Worm (Caenorhabditis elegans): ENCODE measurements around the gene C09E10.3.

C09E10.3 gene

DNA sequence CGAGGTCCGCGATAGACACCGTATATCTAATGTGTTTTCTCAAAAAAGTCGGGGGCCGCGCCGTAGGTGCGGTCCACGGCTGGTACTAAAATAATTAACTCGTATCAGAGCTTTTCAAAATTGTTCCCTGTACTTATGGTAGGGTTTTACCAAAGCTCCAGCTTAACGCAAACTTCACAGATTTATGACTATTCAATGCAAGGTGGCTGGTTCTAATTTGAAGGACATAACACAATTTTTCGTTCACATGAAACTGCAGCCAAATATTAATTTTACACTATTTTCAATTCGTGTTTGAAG is 16.0 kb downstream of the C09E10.3 start:
- no peak for TF ChIP-seq lin-15B (tag; optimal IDR thresholded peaks at IDR 0.05)
- no peak for TF ChIP-seq nhr-67 (tag; optimal IDR thresholded peaks at IDR 0.05)
- TF ChIP-seq ceh-28 (tag; optimal IDR thresholded peaks at IDR 0.05), result no peak
- TF ChIP-seq jun-1 (tag; optimal IDR thresholded peaks at IDR 0.05), result no peak
- TF ChIP-seq nhr-43 (tag; optimal IDR thresholded peaks at IDR 0.05; ENCODE audit: poor library complexity, severe bottlenecking), result no peak
- TF ChIP-seq fkh-2 (tag; optimal IDR thresholded peaks at IDR 0.05), result no peak
- TF ChIP-seq lsy-12 (tag; optimal IDR thresholded peaks at IDR 0.05), result no peak
- TF ChIP-seq nhr-77 (tag; optimal IDR thresholded peaks at IDR 0.05), result no peak
- TF ChIP-seq sea-2 (GFP tag; optimal IDR thresholded peaks at IDR 0.05), result no peak
- TF ChIP-seq snpc-4 (tag; optimal IDR thresholded peaks at IDR 0.05), result no peak
- TF ChIP-seq zag-1 (tag; optimal IDR thresholded peaks at IDR 0.05), result no peak
- no peak for TF ChIP-seq pha-4 (tag; optimal IDR thresholded peaks at IDR 0.05)
- TF ChIP-seq nhr-237 (tag; optimal IDR thresholded peaks at IDR 0.05), result no peak
- TF ChIP-seq aly-2 (tag; optimal IDR thresholded peaks at IDR 0.05), result no peak
- no peak for TF ChIP-seq unc-62 (GFP tag; optimal IDR thresholded peaks at IDR 0.05)
- no peak for TF ChIP-seq unc-39 (tag; optimal IDR thresholded peaks at IDR 0.05)
- no peak for TF ChIP-seq ceh-9 (tag; optimal IDR thresholded peaks at IDR 0.05)
- no peak for TF ChIP-seq elt-1 (tag; optimal IDR thresholded peaks at IDR 0.05)
- TF ChIP-seq nfya-1 (tag; optimal IDR thresholded peaks at IDR 0.05; ENCODE audit: insufficient read depth), result no peak

DNA sequence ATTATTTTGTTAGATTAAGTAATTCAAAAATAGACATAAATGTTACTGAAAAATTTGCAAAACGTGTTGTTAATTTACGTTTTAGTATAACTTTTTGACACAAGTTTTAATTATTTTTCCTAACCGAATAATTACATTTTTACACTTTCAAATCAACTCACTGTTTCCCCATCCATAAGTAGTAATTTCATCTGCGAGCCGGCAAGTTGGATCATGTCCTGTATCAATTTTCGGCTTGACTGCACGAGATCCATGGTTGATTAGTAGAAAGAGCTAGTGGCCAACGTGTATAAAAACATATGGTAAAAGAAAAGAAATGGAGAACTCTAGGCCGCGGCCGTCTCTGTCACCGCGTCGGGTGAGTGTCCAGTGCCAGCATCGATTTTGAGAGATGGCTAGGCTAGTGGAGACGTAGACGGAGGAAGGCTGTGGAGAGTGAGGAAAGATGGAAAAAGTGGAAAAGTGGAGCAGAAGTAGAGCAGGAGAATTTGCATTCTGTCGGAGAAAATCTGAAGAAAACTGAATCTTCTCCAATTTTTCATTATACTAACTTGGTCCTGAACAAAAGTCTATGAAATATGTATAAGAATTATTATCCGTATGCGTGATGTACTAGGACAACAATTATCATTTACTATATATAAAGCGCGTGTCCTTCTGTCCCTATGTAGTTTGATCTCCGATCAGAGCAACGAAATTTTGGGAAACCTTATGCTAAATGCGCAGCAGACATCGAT is 16.5 kb downstream of the C09E10.3 start, which contains the start of gene vps-45:
vps-45 (minus strand) TSS at position 350 of the 737 bp plus-strand sequence.
- TF ChIP-seq lin-39 (tag; optimal IDR thresholded peaks at IDR 0.05) (peak; percentile 23), snpc-4 (tag; optimal IDR thresholded peaks at IDR 0.05) (peak; percentile 61), fkh-2 (tag; optimal IDR thresholded peaks at IDR 0.05) (no peak), aly-2 (tag; optimal IDR thresholded peaks at IDR 0.05) (no peak), nhr-67 (tag; optimal IDR thresholded peaks at IDR 0.05) (no peak), lin-15B (tag; optimal IDR thresholded peaks at IDR 0.05) (peak; percentile 32), nhr-11 (tag; optimal IDR thresholded peaks at IDR 0.05) (no peak), unc-39 (tag; optimal IDR thresholded peaks at IDR 0.05) (no peak), ZK546.5 (tag; optimal IDR thresholded peaks at IDR 0.05) (no peak), skn-1 (tag; optimal IDR thresholded peaks at IDR 0.05) (peak; percentile 43), daf-12 (tag; optimal IDR thresholded peaks at IDR 0.05) (no peak), nhr-12 (tag; optimal IDR thresholded peaks at IDR 0.05) (no peak), egl-5 (tag; optimal IDR thresholded peaks at IDR 0.05) (no peak), ceh-9 (tag; optimal IDR thresholded peaks at IDR 0.05) (no peak), nhr-28 (tag; optimal IDR thresholded peaks at IDR 0.05) (no peak), unc-62 (GFP tag; optimal IDR thresholded peaks at IDR 0.05) (no peak), ama-1 (optimal IDR thresholded peaks at IDR 0.05) (no peak), ceh-82 (tag; optimal IDR thresholded peaks at IDR 0.05) (no peak), fos-1 (tag; optimal IDR thresholded peaks at IDR 0.05) (no peak), nfya-1 (tag; optimal IDR thresholded peaks at IDR 0.05; ENCODE audit: insufficient read depth) (peak; percentile 78), sea-2 (GFP tag; optimal IDR thresholded peaks at IDR 0.05) (no peak), pha-4 (tag; optimal IDR thresholded peaks at IDR 0.05) (peak; percentile 53), mdl-1 (tag; optimal IDR thresholded peaks at IDR 0.05) (no peak), nhr-23 (tag; optimal IDR thresholded peaks at IDR 0.05) (peak; percentile 9), mml-1 (tag; optimal IDR thresholded peaks at IDR 0.05) (no peak), pqm-1 (tag; optimal IDR thresholded peaks at IDR 0.05) (peak; percentile 7), hmg-11 (tag; optimal IDR thresholded peaks at IDR 0.05) (peak; percentile 81), elt-1 (tag; optimal IDR thresholded peaks at IDR 0.05) (no peak), nhr-237 (tag; optimal IDR thresholded peaks at IDR 0.05) (no peak), elt-2 (tag; optimal IDR thresholded peaks at IDR 0.05) (peak; percentile 34), tbx-2 (tag; optimal IDR thresholded peaks at IDR 0.05) (no peak), lsy-12 (tag; optimal IDR thresholded peaks at IDR 0.05) (no peak), nhr-43 (tag; optimal IDR thresholded peaks at IDR 0.05; ENCODE audit: poor library complexity, severe bottlenecking) (no peak), ceh-28 (tag; optimal IDR thresholded peaks at IDR 0.05) (peak; percentile 39), eor-1 (tag; optimal IDR thresholded peaks at IDR 0.05) (no peak)

DNA sequence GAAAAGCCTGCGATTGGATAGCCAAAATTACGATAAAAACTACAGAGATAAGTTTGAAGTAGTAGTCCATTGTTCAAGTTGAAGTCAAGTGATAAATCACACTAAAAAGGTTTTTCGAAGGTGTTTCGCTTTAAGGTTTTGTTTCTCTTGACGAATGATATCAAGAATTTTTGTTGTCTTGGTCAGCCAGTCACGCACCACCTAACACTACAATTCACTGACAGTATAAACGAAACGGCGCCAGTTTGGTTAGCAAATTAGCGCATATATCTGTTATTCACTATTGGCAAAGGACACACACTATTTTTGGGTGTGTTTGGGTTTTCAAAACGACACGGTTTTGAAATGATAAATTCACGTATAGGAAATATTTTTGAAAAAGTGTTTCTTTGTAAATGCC is 21.1 kb downstream of the C09E10.3 start, which contains the start of gene C44C1.6:
C44C1.6 (minus strand) TSS at position 199 of the 400 bp plus-strand sequence.
- TF ChIP-seq elt-2 (tag; optimal IDR thresholded peaks at IDR 0.05), result no peak
- TF ChIP-seq ceh-28 (tag; optimal IDR thresholded peaks at IDR 0.05), result no peak
- TF ChIP-seq ceh-82 (tag; optimal IDR thresholded peaks at IDR 0.05), result no peak
- no peak for TF ChIP-seq aly-2 (tag; optimal IDR thresholded peaks at IDR 0.05)
- no peak for TF ChIP-seq pqm-1 (tag; optimal IDR thresholded peaks at IDR 0.05)
- no peak for TF ChIP-seq R02D3.7 (tag; optimal IDR thresholded peaks at IDR 0.05)
- TF ChIP-seq ztf-11 (tag; optimal IDR thresholded peaks at IDR 0.05), result no peak
- no peak for TF ChIP-seq nhr-23 (tag; optimal IDR thresholded peaks at IDR 0.05)
- TF ChIP-seq unc-39 (tag; optimal IDR thresholded peaks at IDR 0.05), result no peak
- TF ChIP-seq ZK546.5 (tag; optimal IDR thresholded peaks at IDR 0.05), result no peak
- no peak for TF ChIP-seq sea-2 (GFP tag; optimal IDR thresholded peaks at IDR 0.05)
- TF ChIP-seq pha-4 (tag; optimal IDR thresholded peaks at IDR 0.05), result no peak
- TF ChIP-seq zag-1 (tag; optimal IDR thresholded peaks at IDR 0.05), result no peak
